Worm (Caenorhabditis elegans) whole organism, mixed stage, embryonic: Measurements from ENCODE around the gene R02C2.7.

Experiments
- M03D4.4 ChIP-seq: sonication (generic microtip); optimal IDR thresholded peaks from 2 replicates; lab custom pipeline; 2017; ENCODE audit warnings: mild to moderate bottlenecking, missing genetic modification characterization, missing compliant biosample characterization
- bed-3 ChIP-seq: fragments of 200-800 bp; sonication (Bioruptor generic); optimal IDR thresholded peaks from 3 replicates; lab custom pipeline; 2018; ENCODE audit warnings: mild to moderate bottlenecking, missing genetic modification characterization, moderate library complexity, missing compliant biosample characterization
- blmp-1 ChIP-seq: fragments of 150-350 bp; optimal IDR thresholded peaks from 2 replicates; lab custom pipeline; 2014; ENCODE audit warnings: missing biosample characterization, missing genetic modification characterization
- ceh-39 ChIP-seq: fragments of 150-350 bp; optimal IDR thresholded peaks from 2 replicates; lab custom pipeline; 2014; ENCODE audit warnings: missing biosample characterization, missing genetic modification characterization
- ceh-43 ChIP-seq: fragments of 200-800 bp; sonication (Bioruptor generic); optimal IDR thresholded peaks from 2 replicates; lab custom pipeline; 2018; ENCODE audit warnings: mild to moderate bottlenecking, missing genetic modification characterization, moderate library complexity, missing compliant biosample characterization
- ces-1 ChIP-seq: fragments of 150-350 bp; optimal IDR thresholded peaks from 2 replicates; lab custom pipeline; 2014; ENCODE audit warnings: missing biosample characterization, missing genetic modification reagents, missing genetic modification characterization
- cnd-1 ChIP-seq: fragments of 200-800 bp; sonication (Bioruptor generic); optimal IDR thresholded peaks from 2 replicates; lab custom pipeline; 2018; ENCODE audit warnings: mild to moderate bottlenecking, missing genetic modification characterization, missing compliant biosample characterization
- drap-1 ChIP-seq: fragments of 200-800 bp; sonication (Bioruptor generic); optimal IDR thresholded peaks from 3 replicates; lab custom pipeline; 2018; ENCODE audit warnings: mild to moderate bottlenecking, missing genetic modification characterization, missing compliant biosample characterization
- elt-1 ChIP-seq: sonication (generic microtip); optimal IDR thresholded peaks from 2 replicates; lab custom pipeline; 2017; ENCODE audit warnings: missing genetic modification characterization, mild to moderate bottlenecking, missing compliant biosample characterization, antibody characterized with exemption, moderate library complexity, borderline replicate concordance; ENCODE audit not compliant: insufficient read depth
- elt-3 ChIP-seq: fragments of 150-350 bp; optimal IDR thresholded peaks from 2 replicates; lab custom pipeline; 2014; ENCODE audit warnings: missing biosample characterization, missing genetic modification characterization
- flh-1 ChIP-seq: fragments of 200-800 bp; sonication (Bioruptor generic); optimal IDR thresholded peaks from 2 replicates; lab custom pipeline; 2018; ENCODE audit warnings: mild to moderate bottlenecking, missing genetic modification characterization, moderate library complexity, missing compliant biosample characterization
- ham-2 ChIP-seq: fragments of 200-800 bp; sonication (Bioruptor generic); optimal IDR thresholded peaks from 2 replicates; lab custom pipeline; 2018; ENCODE audit warnings: mild to moderate bottlenecking, missing genetic modification characterization, missing compliant biosample characterization
- hlh-1 ChIP-seq: fragments of 150-350 bp; optimal IDR thresholded peaks from 2 replicates; lab custom pipeline; 2014; ENCODE audit warnings: missing biosample characterization, missing genetic modification reagents, missing genetic modification characterization
- lin-13 ChIP-seq: fragments of 150-350 bp; optimal IDR thresholded peaks from 2 replicates; lab custom pipeline; 2014; ENCODE audit warnings: missing biosample characterization, missing genetic modification characterization
- lin-32 ChIP-seq: fragments of 200-800 bp; sonication (Bioruptor generic); optimal IDR thresholded peaks from 2 replicates; lab custom pipeline; 2018; ENCODE audit warnings: mild to moderate bottlenecking, missing genetic modification characterization, missing compliant biosample characterization
- lsy-2 ChIP-seq: fragments of 150-350 bp; optimal IDR thresholded peaks from 2 replicates; lab custom pipeline; 2014; ENCODE audit warnings: missing biosample characterization, missing genetic modification characterization
- mab-5 ChIP-seq: fragments of 150-350 bp; optimal IDR thresholded peaks from 2 replicates; lab custom pipeline; 2014; ENCODE audit warnings: missing biosample characterization, missing genetic modification characterization
- mep-1 ChIP-seq: fragments of 150-350 bp; optimal IDR thresholded peaks from 2 replicates; lab custom pipeline; 2017; ENCODE audit warnings: missing biosample characterization, missing genetic modification reagents, missing genetic modification characterization, inconsistent platforms
- mls-2 ChIP-seq: sonication (generic microtip); optimal IDR thresholded peaks from 2 replicates; lab custom pipeline; 2016; ENCODE audit warnings: mild to moderate bottlenecking, missing genetic modification characterization, moderate library complexity, missing compliant biosample characterization
- nhr-12 ChIP-seq: fragments of 150-350 bp; optimal IDR thresholded peaks from 2 replicates; lab custom pipeline; 2014; ENCODE audit warnings: missing biosample characterization, missing genetic modification characterization
- nhr-2 ChIP-seq: fragments of 150-350 bp; optimal IDR thresholded peaks from 2 replicates; lab custom pipeline; 2014; ENCODE audit warnings: missing biosample characterization, missing genetic modification characterization
- nhr-237 ChIP-seq: fragments of 150-350 bp; optimal IDR thresholded peaks from 2 replicates; lab custom pipeline; 2014; ENCODE audit warnings: missing biosample characterization, missing genetic modification characterization
- nhr-28 ChIP-seq: fragments of 150-350 bp; optimal IDR thresholded peaks from 2 replicates; lab custom pipeline; 2014; ENCODE audit warnings: missing biosample characterization, missing genetic modification characterization
- nhr-76 ChIP-seq: sonication (generic microtip); optimal IDR thresholded peaks from 2 replicates; lab custom pipeline; 2017; ENCODE audit warnings: missing biosample characterization, missing genetic modification characterization
- pha-4 ChIP-seq: fragments of 150-350 bp; optimal IDR thresholded peaks from 2 replicates; lab custom pipeline; 2018; ENCODE audit warnings: missing biosample characterization, missing genetic modification reagents, missing genetic modification characterization
- sem-2 ChIP-seq: fragments of 200-800 bp; sonication (Bioruptor generic); optimal IDR thresholded peaks from 2 replicates; lab custom pipeline; 2018; ENCODE audit warnings: mild to moderate bottlenecking, missing genetic modification characterization, missing compliant biosample characterization
- snpc-4 ChIP-seq: fragments of 150-350 bp; optimal IDR thresholded peaks from 2 replicates; lab custom pipeline; 2014; ENCODE audit warnings: missing biosample characterization, missing genetic modification characterization
- tbx-8 ChIP-seq: fragments of 200-800 bp; sonication (Bioruptor generic); optimal IDR thresholded peaks from 2 replicates; lab custom pipeline; 2018; ENCODE audit warnings: mild to moderate bottlenecking, missing genetic modification characterization, moderate library complexity, missing compliant biosample characterization
- unc-120 ChIP-seq: sonication (generic microtip); optimal IDR thresholded peaks from 2 replicates; lab custom pipeline; 2017; ENCODE audit warnings: missing genetic modification characterization, missing compliant biosample characterization; ENCODE audit not compliant: poor library complexity, severe bottlenecking
- unc-39 ChIP-seq: fragments of 150-350 bp; optimal IDR thresholded peaks from 2 replicates; lab custom pipeline; 2014; ENCODE audit warnings: missing biosample characterization, missing genetic modification characterization
- unc-62 ChIP-seq: fragments of 150-350 bp; optimal IDR thresholded peaks from 2 replicates; lab custom pipeline; 2014; ENCODE audit warnings: missing biosample characterization, missing genetic modification reagents, missing genetic modification characterization
- zip-8 ChIP-seq: fragments of 150-350 bp; optimal IDR thresholded peaks from 2 replicates; lab custom pipeline; 2014; ENCODE audit warnings: missing biosample characterization, missing genetic modification characterization
- ztf-11 ChIP-seq: fragments of 150-350 bp; optimal IDR thresholded peaks from 2 replicates; lab custom pipeline; 2014; ENCODE audit warnings: missing biosample characterization, missing genetic modification characterization

The R02C2.7 gene

DNA sequence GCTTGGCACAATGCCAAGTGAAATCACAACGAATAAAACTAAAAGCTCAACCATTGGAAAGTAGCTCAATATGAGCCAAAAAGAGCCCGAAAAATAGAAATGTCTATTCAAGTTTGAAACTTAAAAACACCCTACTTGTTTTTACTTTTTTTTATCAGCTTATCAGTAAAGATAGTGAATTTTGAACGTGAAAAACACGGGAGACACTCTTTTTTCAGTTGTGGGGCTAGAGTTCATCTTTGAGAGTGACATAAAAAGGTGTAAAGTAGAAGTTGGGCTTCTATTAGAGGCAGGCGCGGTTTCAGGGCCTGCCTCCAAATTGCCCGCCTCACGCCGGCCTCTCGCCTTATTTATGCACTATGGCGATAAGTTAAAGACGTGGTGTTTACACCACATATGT, 9.2 kb upstream of the R02C2.7 start, which contains the start of gene oac-39:
Gene oac-39 (minus strand): TSS at position 101 of the 400 bp plus-strand sequence.
- no peak for TF ChIP-seq ceh-43 (GFP tag; lab: Kevin White, UChicago)
- no peak for TF ChIP-seq blmp-1
- no peak for TF ChIP-seq nhr-28 (tag; lab: Kevin White, UChicago)
- TF ChIP-seq unc-39 (tag; lab: Kevin White, UChicago) = no peak
- TF ChIP-seq mab-5 (tag; lab: Kevin White, UChicago) = no peak
- no peak for TF ChIP-seq lsy-2 (tag; lab: Kevin White, UChicago)
- TF ChIP-seq hlh-1 (tag; lab: Kevin White, UChicago) = no peak
- no peak for TF ChIP-seq flh-1
- TF ChIP-seq nhr-76 (tag; lab: Kevin White, UChicago) = no peak
- TF ChIP-seq drap-1 (GFP tag; lab: Kevin White, UChicago) = no peak
- TF ChIP-seq elt-1 (tag; lab: Kevin White, UChicago) = no peak
- no peak for TF ChIP-seq mls-2 (tag; lab: Kevin White, UChicago)
- no peak for TF ChIP-seq ces-1 (GFP tag; lab: Kevin White, UChicago)
- no peak for TF ChIP-seq M03D4.4 (tag; lab: Kevin White, UChicago)

DNA sequence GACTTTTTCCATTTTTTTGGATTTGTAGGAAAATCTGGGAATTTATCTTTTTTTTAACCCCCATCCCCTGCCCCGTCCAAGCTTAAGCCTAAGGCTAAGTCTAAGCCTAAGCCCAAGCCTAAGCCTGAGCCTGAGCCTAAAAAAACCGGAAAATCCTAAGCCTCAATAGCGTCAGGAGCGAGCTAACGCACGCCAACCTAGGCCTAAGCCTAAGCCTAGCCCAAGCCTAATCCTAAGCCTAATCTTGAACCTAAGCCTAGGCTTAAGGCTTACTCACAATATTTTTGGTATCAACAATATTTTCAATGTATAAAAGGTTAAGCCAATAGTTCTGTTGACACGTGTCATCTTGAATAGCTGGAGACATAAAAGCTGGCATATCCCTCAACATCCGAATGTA, 6.2 kb upstream of the R02C2.7 start:
- TF ChIP-seq ceh-39 = no peak
- no peak for TF ChIP-seq ham-2 (GFP tag; lab: Kevin White, UChicago)
- no peak for TF ChIP-seq hlh-1 (tag; lab: Kevin White, UChicago)
- TF ChIP-seq lin-13 (tag; lab: Kevin White, UChicago) = no peak
- no peak for TF ChIP-seq ceh-43 (GFP tag; lab: Kevin White, UChicago)
- TF ChIP-seq lsy-2 (tag; lab: Kevin White, UChicago) = no peak
- TF ChIP-seq bed-3 (GFP tag; lab: Kevin White, UChicago) = no peak
- no peak for TF ChIP-seq nhr-237

ce11 chrV:247576-247975, 5.2 kb upstream of the R02C2.7 start:
- TF ChIP-seq nhr-2 (tag; lab: Kevin White, UChicago) = no peak
- no peak for TF ChIP-seq nhr-12 (tag; lab: Kevin White, UChicago)
- TF ChIP-seq unc-62 (GFP tag; lab: Kevin White, UChicago) = no peak
- TF ChIP-seq elt-3 (tag; lab: Kevin White, UChicago) = no peak
- TF ChIP-seq ceh-43 (GFP tag; lab: Kevin White, UChicago) = no peak
- TF ChIP-seq lin-13 (tag; lab: Kevin White, UChicago) = no peak
- no peak for TF ChIP-seq mep-1
- no peak for TF ChIP-seq mab-5 (tag; lab: Kevin White, UChicago)
- TF ChIP-seq lsy-2 (tag; lab: Kevin White, UChicago) = no peak
- TF ChIP-seq tbx-8 = no peak
- TF ChIP-seq ces-1 (GFP tag; lab: Kevin White, UChicago) = no peak
- TF ChIP-seq ztf-11 = no peak
- TF ChIP-seq lin-32 = no peak
- TF ChIP-seq unc-120 (tag; lab: Kevin White, UChicago) = no peak
- no peak for TF ChIP-seq nhr-28 (tag; lab: Kevin White, UChicago)

ce11 chrV:246097-246496, 3.7 kb upstream of the R02C2.7 start, which contains the start of gene kin-34:
TSS of gene kin-34 (minus strand) at chrV:246197.
- no peak for TF ChIP-seq ham-2 (GFP tag; lab: Kevin White, UChicago)
- TF ChIP-seq ceh-39 = peak; percentile 8

ce11 chrV:240287-240686, 2.1 kb downstream of the R02C2.7 start, which contains the start of gene txt-2:
TSS of gene txt-2 (minus strand) at chrV:240500.
- TF ChIP-seq mls-2 (tag; lab: Kevin White, UChicago) (no peak), nhr-2 (tag; lab: Kevin White, UChicago) (peak; percentile 91)
- TF ChIP-seq, all 35 proteins: peak for 1

ce11 chrV:238094-238493, 4.3 kb downstream of the R02C2.7 start, which contains the start of gene R02C2.1:
TSS of gene R02C2.1 (minus strand) at chrV:238194.
- no peak for TF ChIP-seq mab-5 (tag; lab: Kevin White, UChicago)
- no peak for TF ChIP-seq ces-1 (GFP tag; lab: Kevin White, UChicago)
- TF ChIP-seq ztf-11 = no peak
- TF ChIP-seq elt-1 (tag; lab: Kevin White, UChicago) = no peak
- TF ChIP-seq nhr-12 (tag; lab: Kevin White, UChicago) = no peak
- TF ChIP-seq nhr-28 (tag; lab: Kevin White, UChicago) = no peak
- TF ChIP-seq zip-8 (tag; lab: Kevin White, UChicago) = no peak
- no peak for TF ChIP-seq pha-4 (tag; lab: Kevin White, UChicago)
- TF ChIP-seq unc-62 (GFP tag; lab: Kevin White, UChicago) = no peak
- no peak for TF ChIP-seq flh-1
- TF ChIP-seq lsy-2 (tag; lab: Kevin White, UChicago) = no peak
- TF ChIP-seq snpc-4 = no peak
- no peak for TF ChIP-seq nhr-2 (tag; lab: Kevin White, UChicago)
- no peak for TF ChIP-seq tbx-8
- no peak for TF ChIP-seq drap-1 (GFP tag; lab: Kevin White, UChicago)
- TF ChIP-seq cnd-1 (tag; lab: Kevin White, UChicago) = no peak
- no peak for TF ChIP-seq nhr-76 (tag; lab: Kevin White, UChicago)
- TF ChIP-seq blmp-1 = no peak
- no peak for TF ChIP-seq sem-2
- no peak for TF ChIP-seq ham-2 (GFP tag; lab: Kevin White, UChicago)
